Worm (Caenorhabditis elegans): ENCODE measurements around the gene C37C3.1.

DNA sequence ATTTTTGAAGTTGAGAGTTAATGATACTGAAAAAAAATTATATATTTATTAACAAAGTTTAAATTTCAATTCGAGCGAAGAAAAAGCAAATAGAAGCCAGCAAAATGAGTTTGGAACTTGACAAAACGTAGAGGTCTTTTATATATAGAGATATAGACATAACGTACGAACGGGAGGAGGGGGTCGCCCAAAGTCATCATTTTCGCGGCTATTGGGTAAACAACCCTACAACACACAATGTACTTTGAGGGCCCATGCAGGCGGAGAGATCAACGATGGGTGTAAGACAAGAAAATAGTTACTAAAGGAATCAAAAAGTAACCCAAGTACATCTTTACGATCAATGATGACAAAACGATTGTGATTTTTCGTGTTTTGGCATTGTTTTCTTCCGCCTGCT, 46.0 kb upstream of the C37C3.1 start, which contains the start of gene ZK742.4:
- TF ChIP-seq skn-1 (tag; optimal IDR thresholded peaks at IDR 0.05) (no peak), fos-1 (tag; optimal IDR thresholded peaks at IDR 0.05) (no peak), lin-15B (tag; optimal IDR thresholded peaks at IDR 0.05) (no peak), elt-2 (tag; optimal IDR thresholded peaks at IDR 0.05) (no peak), nhr-25 (tag; optimal IDR thresholded peaks at IDR 0.05) (no peak), ama-1 (optimal IDR thresholded peaks at IDR 0.05) (no peak), nhr-77 (tag; optimal IDR thresholded peaks at IDR 0.05) (no peak)
